Worm (Caenorhabditis elegans) whole organism, young adult: ENCODE data around the gene nspc-12.
A peak's percentile ranks its signal among the peaks of the same experiment; 100 is the strongest.

Experiments
- B0336.3 ChIP-seq: fragments of 200-800 bp; sonication (Bioruptor generic); IDR thresholded peaks from 2 replicates; pipeline ENCODE4 v1.3.6; 2022; ENCODE audit warnings: missing genetic modification characterization, missing compliant biosample characterization
- C17E4.6 ChIP-seq: fragments of 200-800 bp; sonication (Bioruptor generic); IDR thresholded peaks from 2 replicates; pipeline ENCODE4 v1.3.6; 2022; ENCODE audit warnings: missing genetic modification reagents, missing genetic modification characterization, missing compliant biosample characterization
- F10E7.11 ChIP-seq: sonication (generic microtip); optimal IDR thresholded peaks from 2 replicates; lab custom pipeline; 2017; ENCODE audit warnings: mild to moderate bottlenecking, missing genetic modification characterization, moderate library complexity, missing compliant biosample characterization
- F22D6.2 ChIP-seq: sonication (generic microtip); optimal IDR thresholded peaks from 2 replicates; lab custom pipeline; 2016; ENCODE audit warnings: mild to moderate bottlenecking, missing genetic modification characterization, missing compliant biosample characterization
- F33H1.4 ChIP-seq: fragments of 200-800 bp; sonication (Bioruptor generic); IDR thresholded peaks from 2 replicates; pipeline ENCODE4 v1.3.6; 2022; ENCODE audit warnings: missing genetic modification reagents, missing genetic modification characterization, missing compliant biosample characterization
- F55B11.4 ChIP-seq: sonication (generic microtip); optimal IDR thresholded peaks from 2 replicates; lab custom pipeline; 2016; ENCODE audit warnings: missing compliant biosample characterization, missing genetic modification characterization, borderline replicate concordance; ENCODE audit not compliant: insufficient read depth
- F57C9.4 ChIP-seq: sonication (generic microtip); optimal IDR thresholded peaks from 2 replicates; lab custom pipeline; 2017; ENCODE audit warnings: mild to moderate bottlenecking, missing genetic modification characterization, missing compliant biosample characterization
- K11D2.4 ChIP-seq: fragments of 200-800 bp; sonication (Bioruptor generic); IDR thresholded peaks from 2 replicates; pipeline ENCODE4 v1.3.6; 2022; ENCODE audit warnings: missing genetic modification reagents, missing genetic modification characterization, missing compliant biosample characterization
- Y79H2A.3 ChIP-seq: fragments of 200-800 bp; sonication (Bioruptor generic); conservative IDR thresholded peaks from 2 replicates; pipeline ENCODE4 v1.3.6; 2022; ENCODE audit warnings: missing genetic modification reagents, missing genetic modification characterization, missing compliant biosample characterization
- ZK185.1 ChIP-seq: sonication (generic microtip); optimal IDR thresholded peaks from 2 replicates; lab custom pipeline; 2016; ENCODE audit warnings: mild to moderate bottlenecking, missing genetic modification characterization, missing compliant biosample characterization; ENCODE audit not compliant: poor library complexity, severe bottlenecking
- akir-1 ChIP-seq: fragments of 200-800 bp; sonication (Bioruptor generic); optimal IDR thresholded peaks from 2 replicates; lab custom pipeline; 2018; ENCODE audit warnings: mild to moderate bottlenecking, missing genetic modification characterization, moderate library complexity, missing compliant biosample characterization
- ama-1 ChIP-seq, 3 experiments: fragments of 150-350 bp in 1 of 3; sonication (generic microtip) in 2 of 3; optimal IDR thresholded peaks; 2 replicates each; lab custom pipeline; 2014 to 2018; ENCODE audit warnings: missing biosample characterization in 2 of 3, missing genetic modification characterization in 2 of 3, missing genetic modification reagents in 2 of 3
- atf-7 ChIP-seq: sonication (generic microtip); optimal IDR thresholded peaks from 2 replicates; lab custom pipeline; 2017; ENCODE audit warnings: mild to moderate bottlenecking, missing genetic modification characterization, missing compliant biosample characterization
- bed-1 ChIP-seq: fragments of 200-800 bp; sonication (Bioruptor generic); IDR thresholded peaks from 2 replicates; pipeline ENCODE4 v1.3.6; 2022; ENCODE audit warnings: missing genetic modification reagents, missing genetic modification characterization, missing compliant biosample characterization
- bed-2 ChIP-seq: fragments of 200-800 bp; sonication (Bioruptor generic); IDR thresholded peaks from 2 replicates; pipeline ENCODE4 v1.3.6; 2022; ENCODE audit warnings: missing genetic modification reagents, missing genetic modification characterization, missing compliant biosample characterization
- ccch-3 ChIP-seq: fragments of 200-800 bp; sonication (Bioruptor generic); optimal IDR thresholded peaks from 2 replicates; lab custom pipeline; 2018; ENCODE audit warnings: mild to moderate bottlenecking, missing genetic modification characterization, missing compliant biosample characterization
- ceh-79 ChIP-seq: sonication (generic microtip); optimal IDR thresholded peaks from 2 replicates; lab custom pipeline; 2017; ENCODE audit warnings: mild to moderate bottlenecking, missing genetic modification characterization, missing compliant biosample characterization
- dpff-1 ChIP-seq: sonication (generic microtip); optimal IDR thresholded peaks from 2 replicates; lab custom pipeline; 2017; ENCODE audit warnings: mild to moderate bottlenecking, missing genetic modification characterization, missing compliant biosample characterization
- egrh-3 ChIP-seq: fragments of 200-800 bp; sonication (Bioruptor generic); IDR thresholded peaks from 2 replicates; pipeline ENCODE4 v1.3.6; 2022; ENCODE audit warnings: missing genetic modification reagents, missing genetic modification characterization, missing compliant biosample characterization
- him-1 ChIP-seq: sonication (generic microtip); optimal IDR thresholded peaks from 2 replicates; lab custom pipeline; 2016; ENCODE audit warnings: missing genotype, missing genetic modification reagents, missing genetic modification characterization, missing compliant biosample characterization
- hlh-12 ChIP-seq: sonication (generic microtip); optimal IDR thresholded peaks from 2 replicates; lab custom pipeline; 2016; ENCODE audit warnings: missing genetic modification characterization, missing compliant biosample characterization
- hlh-26 ChIP-seq: fragments of 200-800 bp; sonication (Bioruptor generic); conservative IDR thresholded peaks from 2 replicates; pipeline ENCODE4 v1.3.6; 2022; ENCODE audit warnings: missing genetic modification reagents, missing genetic modification characterization, missing compliant biosample characterization
- hmg-1.2 ChIP-seq: fragments of 200-800 bp; sonication (Bioruptor generic); IDR thresholded peaks from 2 replicates; pipeline ENCODE4 v1.3.6; 2022; ENCODE audit warnings: missing genetic modification reagents, missing genetic modification characterization, missing compliant biosample characterization
- let-607 ChIP-seq, 2 experiments: fragments of 200-800 bp in 1 of 2; sonication (Bioruptor generic) in 1 of 2; sonication (generic microtip) in 1 of 2; optimal IDR thresholded peaks; 2 replicates each; lab custom pipeline; 2016 to 2018; ENCODE audit warnings: mild to moderate bottlenecking in 2 of 2, missing compliant biosample characterization in 2 of 2, missing genetic modification characterization in 2 of 2, moderate library complexity in 2 of 2, missing genotype in 1 of 2
- lin-40 ChIP-seq: sonication (generic microtip); optimal IDR thresholded peaks from 2 replicates; lab custom pipeline; 2016; ENCODE audit warnings: missing genetic modification characterization, mild to moderate bottlenecking, missing compliant biosample characterization, missing genotype, missing genetic modification reagents
- lir-1 ChIP-seq: fragments of 200-800 bp; sonication (Bioruptor generic); conservative IDR thresholded peaks from 2 replicates; pipeline ENCODE4 v1.3.6; 2022; ENCODE audit warnings: missing genetic modification reagents, missing genetic modification characterization, missing compliant biosample characterization
- lsy-27 ChIP-seq: sonication (generic microtip); optimal IDR thresholded peaks from 2 replicates; lab custom pipeline; 2017; ENCODE audit warnings: missing genetic modification characterization, mild to moderate bottlenecking, missing compliant biosample characterization, antibody characterized with exemption, missing genotype, borderline replicate concordance; ENCODE audit not compliant: insufficient read depth
- madf-8 ChIP-seq: fragments of 200-800 bp; sonication (Bioruptor generic); conservative IDR thresholded peaks from 2 replicates; pipeline ENCODE4 v1.3.6; 2022; ENCODE audit warnings: missing genetic modification reagents, missing genetic modification characterization, missing compliant biosample characterization
- mel-28 ChIP-seq: sonication (generic microtip); optimal IDR thresholded peaks from 2 replicates; lab custom pipeline; 2016; ENCODE audit warnings: borderline replicate concordance, mild to moderate bottlenecking, missing genetic modification characterization, missing compliant biosample characterization
- mes-4 ChIP-seq: sonication (generic microtip); optimal IDR thresholded peaks from 2 replicates; lab custom pipeline; 2016; ENCODE audit warnings: missing genotype, missing genetic modification characterization, missing compliant biosample characterization
- nfya-1 ChIP-seq: sonication (generic microtip); optimal IDR thresholded peaks from 2 replicates; lab custom pipeline; 2017; ENCODE audit warnings: antibody characterized with exemption, missing compliant biosample characterization, missing genetic modification characterization, borderline replicate concordance; ENCODE audit not compliant: insufficient read depth
- nfyb-1 ChIP-seq: fragments of 200-800 bp; sonication (Bioruptor generic); IDR thresholded peaks from 2 replicates; pipeline ENCODE4 v1.3.6; 2022; ENCODE audit warnings: missing genetic modification reagents, missing genetic modification characterization, missing compliant biosample characterization
- nhr-27 ChIP-seq: fragments of 200-800 bp; sonication (Bioruptor generic); optimal IDR thresholded peaks from 2 replicates; lab custom pipeline; 2018; ENCODE audit warnings: mild to moderate bottlenecking, missing genetic modification characterization, moderate library complexity, missing compliant biosample characterization
- nhr-80 ChIP-seq: sonication (generic microtip); optimal IDR thresholded peaks from 2 replicates; lab custom pipeline; 2016; ENCODE audit warnings: missing genetic modification characterization, missing compliant biosample characterization
- nhr-90 ChIP-seq: sonication (generic microtip); optimal IDR thresholded peaks from 2 replicates; lab custom pipeline; 2016; ENCODE audit warnings: missing genotype, mild to moderate bottlenecking, missing genetic modification characterization, missing compliant biosample characterization
- sdz-38 ChIP-seq: sonication (generic microtip); optimal IDR thresholded peaks from 2 replicates; lab custom pipeline; 2016; ENCODE audit warnings: missing genotype, missing genetic modification characterization, missing compliant biosample characterization
- snpc-1.1 ChIP-seq: sonication (generic microtip); optimal IDR thresholded peaks from 2 replicates; lab custom pipeline; 2017; ENCODE audit warnings: missing genetic modification characterization, mild to moderate bottlenecking, missing compliant biosample characterization, antibody characterized with exemption, moderate library complexity, missing genotype, missing genetic modification reagents; ENCODE audit not compliant: insufficient read depth
- snpc-1.3 ChIP-seq: sonication (generic microtip); optimal IDR thresholded peaks from 2 replicates; lab custom pipeline; 2017; ENCODE audit warnings: missing genetic modification characterization, mild to moderate bottlenecking, missing compliant biosample characterization, antibody characterized with exemption, moderate library complexity, missing genotype, missing genetic modification reagents; ENCODE audit not compliant: insufficient read depth
- snpc-4 ChIP-seq, 5 experiments: fragments of 150-350 bp in 1 of 5; sonication (generic microtip) in 4 of 5; optimal IDR thresholded peaks; 2 replicates each; lab custom pipeline; 2014 to 2018; ENCODE audit warnings: missing genetic modification characterization in 5 of 5, missing biosample characterization in 3 of 5, antibody characterized with exemption in 2 of 5, mild to moderate bottlenecking in 2 of 5, missing compliant biosample characterization in 2 of 5, missing genotype in 2 of 5, moderate library complexity in 2 of 5, missing genetic modification reagents in 1 of 5
- tbx-9 ChIP-seq: sonication (generic microtip); optimal IDR thresholded peaks from 2 replicates; lab custom pipeline; 2016; ENCODE audit warnings: borderline replicate concordance, missing genetic modification characterization, inconsistent platforms, missing compliant biosample characterization
- xnd-1 ChIP-seq: sonication (generic microtip); optimal IDR thresholded peaks from 2 replicates; lab custom pipeline; 2016; ENCODE audit warnings: missing genotype, missing genetic modification reagents, missing genetic modification characterization, missing compliant biosample characterization
- ztf-18 ChIP-seq: sonication (generic microtip); optimal IDR thresholded peaks from 2 replicates; lab custom pipeline; 2016; ENCODE audit warnings: missing genotype, mild to moderate bottlenecking, missing genetic modification characterization, missing compliant biosample characterization

nspc-12 gene

DNA sequence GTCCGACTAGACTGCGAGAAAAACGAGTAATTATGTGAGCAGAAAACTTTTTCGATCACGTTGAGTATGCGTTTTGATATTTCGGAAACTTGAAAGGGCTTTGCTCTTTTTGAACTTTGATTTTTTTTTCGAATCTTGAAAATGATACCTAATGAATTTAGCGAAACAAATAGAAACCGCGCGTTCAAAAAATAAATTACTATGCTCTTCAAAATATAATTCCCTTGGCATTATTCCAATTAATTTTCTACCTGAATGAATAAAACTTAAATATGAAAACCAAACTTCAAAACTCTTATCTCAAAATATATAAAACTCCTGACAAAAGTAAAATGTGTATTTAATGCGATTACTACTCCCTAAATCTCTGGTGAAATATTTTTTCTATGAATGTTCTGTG, 41.2 kb downstream of the nspc-12 start, which contains the start of gene xtr-2:
xtr-2 (plus strand) TSS at position 301 of the 400 bp plus-strand sequence.
- TF ChIP-seq F55B11.4 (tag; lab: Kevin White, UChicago) = no peak
- no peak for TF ChIP-seq Y79H2A.3 (GFP tag; lab: Robert Waterston, UW)
- no peak for TF ChIP-seq ZK185.1 (tag; lab: Kevin White, UChicago)
- no peak for TF ChIP-seq nhr-27 (tag; lab: Kevin White, UChicago)
- no peak for TF ChIP-seq sdz-38
- no peak for TF ChIP-seq hmg-1.2 (GFP tag; lab: Robert Waterston, UW)
- no peak for TF ChIP-seq F33H1.4 (GFP tag; lab: Robert Waterston, UW)
- no peak for TF ChIP-seq mes-4 (tag; lab: Kevin White, UChicago)
- TF ChIP-seq lin-40 (tag; lab: Kevin White, UChicago) = no peak
- TF ChIP-seq atf-7 (tag; lab: Kevin White, UChicago) = no peak
- no peak for TF ChIP-seq ceh-79 (tag; lab: Kevin White, UChicago)
- no peak for TF ChIP-seq nhr-90 (tag; lab: Kevin White, UChicago)
- TF ChIP-seq hlh-26 (GFP tag; lab: Robert Waterston, UW) = no peak
- TF ChIP-seq nfya-1 (tag; lab: Kevin White, UChicago) = no peak
- TF ChIP-seq akir-1 (GFP tag; lab: Kevin White, UChicago) = no peak
- no peak for TF ChIP-seq ama-1 (optimal IDR thresholded peaks at IDR 0.05; lab: Kevin White, UChicago)
- TF ChIP-seq ama-1 (GFP tag; optimal IDR thresholded peaks at IDR 0.05; lab: Kevin White, UChicago) = no peak
- no peak for TF ChIP-seq madf-8 (GFP tag; lab: Robert Waterston, UW)

DNA sequence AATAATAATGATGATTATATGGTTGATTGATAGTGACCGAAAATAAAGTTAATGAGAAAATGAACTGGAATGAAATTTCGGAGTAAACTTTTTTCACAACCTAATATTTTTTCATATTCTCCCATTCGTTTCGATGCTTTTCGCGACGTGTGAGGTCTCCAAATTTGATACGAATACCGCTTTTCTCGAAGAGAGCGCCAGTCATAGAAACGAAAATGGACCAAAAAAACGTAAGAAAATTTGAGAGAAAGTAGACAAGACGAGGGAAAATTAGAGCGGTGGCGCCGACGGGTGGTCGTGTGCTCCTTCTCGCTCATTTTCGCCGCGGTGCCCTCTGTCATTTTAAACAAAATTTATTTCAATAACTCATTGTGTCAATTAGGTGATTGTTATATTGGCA, 42.1 kb downstream of the nspc-12 start:
- no peak for TF ChIP-seq lir-1 (GFP tag; lab: Robert Waterston, UW)
- no peak for TF ChIP-seq F57C9.4 (tag; lab: Kevin White, UChicago)
- TF ChIP-seq snpc-1.1 (tag; lab: Kevin White, UChicago) = no peak
- no peak for TF ChIP-seq tbx-9
- no peak for TF ChIP-seq sdz-38
- TF ChIP-seq ztf-18 (tag; lab: Kevin White, UChicago) = no peak
- TF ChIP-seq nhr-80 = no peak
- no peak for TF ChIP-seq K11D2.4 (GFP tag; lab: Robert Waterston, UW)
- TF ChIP-seq ccch-3 = no peak
- TF ChIP-seq nfyb-1 (GFP tag; lab: Robert Waterston, UW) = no peak
- no peak for TF ChIP-seq F10E7.11 (tag; lab: Kevin White, UChicago)
- TF ChIP-seq hlh-12 = no peak
- TF ChIP-seq lsy-27 (tag; lab: Kevin White, UChicago) = no peak
- no peak for TF ChIP-seq let-607 (tag; optimal IDR thresholded peaks at IDR 0.05; lab: Kevin White, UChicago)
- no peak for TF ChIP-seq F22D6.2

DNA sequence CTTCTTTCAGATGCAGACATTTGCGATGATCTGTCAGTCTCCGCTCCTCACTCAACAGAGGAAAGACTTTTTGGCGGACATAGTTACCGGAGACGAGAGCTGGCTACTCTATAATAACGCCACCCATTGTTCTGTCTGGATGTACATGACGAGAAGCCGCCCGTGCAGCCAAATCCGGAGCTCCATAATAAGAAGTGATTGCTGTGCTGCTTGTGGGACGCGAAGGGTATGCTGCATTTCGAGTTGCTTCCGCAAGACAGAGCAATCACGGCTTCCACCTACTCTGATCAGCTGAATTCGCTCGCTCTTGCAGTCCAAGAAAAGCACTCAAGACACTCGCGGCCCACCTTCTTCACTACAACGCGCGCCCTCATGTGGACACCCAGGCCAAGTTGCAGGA, 42.7 kb downstream of the nspc-12 start:
- no peak for TF ChIP-seq ZK185.1 (tag; lab: Kevin White, UChicago)
- no peak for TF ChIP-seq him-1 (tag; lab: Kevin White, UChicago)
- no peak for TF ChIP-seq snpc-1.3 (tag; lab: Kevin White, UChicago)
- TF ChIP-seq snpc-4 (GFP tag; optimal IDR thresholded peaks at IDR 0.05; lab: Kevin White, UChicago) = no peak
- no peak for TF ChIP-seq snpc-4 (tag; optimal IDR thresholded peaks at IDR 0.05; lab: Kevin White, UChicago)
- TF ChIP-seq lir-1 (GFP tag; lab: Robert Waterston, UW) = peak; percentile 57; the same call in 1 of the 2 replicates
- no peak for TF ChIP-seq xnd-1 (tag; lab: Kevin White, UChicago)
- peak; percentile 52; the same call in 1 of the 2 replicates for TF ChIP-seq K11D2.4 (GFP tag; lab: Robert Waterston, UW)
- no peak for TF ChIP-seq B0336.3 (GFP tag; lab: Robert Waterston, UW)
- no peak for TF ChIP-seq F57C9.4 (tag; lab: Kevin White, UChicago)
- TF ChIP-seq bed-1 (GFP tag; lab: Robert Waterston, UW) = no peak
- no peak for TF ChIP-seq mel-28 (tag; lab: Kevin White, UChicago)
- no peak for TF ChIP-seq C17E4.6 (GFP tag; lab: Robert Waterston, UW)
- no peak for TF ChIP-seq egrh-3 (GFP tag; lab: Robert Waterston, UW)
- no peak; the same call in none of the 2 replicates for TF ChIP-seq madf-8 (GFP tag; lab: Robert Waterston, UW)
- peak; percentile 59; the same call in 1 of the 2 replicates for TF ChIP-seq bed-2 (GFP tag; lab: Robert Waterston, UW)
- TF ChIP-seq nfya-1 (tag; lab: Kevin White, UChicago) = no peak
- TF ChIP-seq dpff-1 (tag; lab: Kevin White, UChicago) = no peak
